Worm (Caenorhabditis elegans): Measurements from ENCODE around the gene tsp-1.

tsp-1 gene

DNA sequence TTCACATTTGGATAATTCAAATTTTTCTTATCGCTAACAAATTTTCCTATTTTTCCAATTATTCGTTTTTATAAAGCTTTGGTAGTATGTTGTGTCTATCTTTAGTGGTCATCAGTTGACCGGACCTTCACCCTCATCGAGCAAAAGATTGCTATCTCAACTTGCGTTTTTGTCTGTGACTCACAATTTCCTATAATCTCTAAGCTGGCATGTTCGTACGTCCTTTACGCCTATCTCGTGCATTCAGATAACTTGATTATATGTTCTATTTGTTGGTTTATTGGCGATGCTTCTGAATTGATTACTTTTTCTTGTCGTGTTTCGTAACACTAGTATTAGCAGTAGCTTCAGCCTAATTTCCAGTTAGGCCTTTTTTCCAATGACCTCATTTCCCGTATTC lies 40.3 kb upstream of the tsp-1 start:
- no peak for TF ChIP-seq pqm-1 (tag; optimal IDR thresholded peaks at IDR 0.05)
- TF ChIP-seq elt-1 (tag; optimal IDR thresholded peaks at IDR 0.05) = peak; percentile 20

ce11 chrIII:8278801-8279200 lies 39.6 kb upstream of the tsp-1 start, which contains the start of gene mig-10:
TSS of gene mig-10 (plus strand) at chrIII:8279101.
- TF ChIP-seq zag-1 (tag; optimal IDR thresholded peaks at IDR 0.05) = no peak
- TF ChIP-seq egl-27 (tag; optimal IDR thresholded peaks at IDR 0.05) = no peak
- TF ChIP-seq nhr-25 (tag; optimal IDR thresholded peaks at IDR 0.05) = no peak
- TF ChIP-seq aly-2 (tag; optimal IDR thresholded peaks at IDR 0.05) = no peak
- TF ChIP-seq elt-1 (tag; optimal IDR thresholded peaks at IDR 0.05) = no peak
- TF ChIP-seq nhr-237 (tag; optimal IDR thresholded peaks at IDR 0.05) = no peak
- no peak for TF ChIP-seq pha-4 (tag; optimal IDR thresholded peaks at IDR 0.05)
- no peak for TF ChIP-seq nhr-76 (tag; optimal IDR thresholded peaks at IDR 0.05)
- no peak for TF ChIP-seq lin-15B (tag; optimal IDR thresholded peaks at IDR 0.05)
- TF ChIP-seq elt-2 (tag; optimal IDR thresholded peaks at IDR 0.05) = no peak
- no peak for TF ChIP-seq nfya-1 (tag; optimal IDR thresholded peaks at IDR 0.05; ENCODE audit: insufficient read depth)

DNA sequence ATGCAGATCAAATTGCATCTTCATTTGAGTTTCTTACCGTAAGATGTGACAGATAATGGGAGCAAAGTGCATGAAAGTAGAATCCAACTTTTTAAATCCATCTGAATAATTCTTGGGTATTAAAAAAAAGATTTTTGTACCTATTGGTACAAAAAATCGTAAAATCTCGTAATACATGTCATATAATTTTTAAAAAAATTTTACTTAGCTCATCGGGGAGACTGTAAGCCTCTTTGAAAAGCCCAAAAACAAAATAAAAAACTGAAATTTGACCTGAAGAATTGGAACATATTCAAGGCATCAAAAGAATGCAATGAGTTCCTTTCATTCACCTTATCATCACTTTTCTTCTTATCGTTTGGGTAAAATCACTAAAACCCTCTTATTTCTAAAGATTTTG lies 36.6 kb upstream of the tsp-1 start, which contains the start of gene clec-160:
TSS of gene clec-160 (minus strand) at position 101 of the 400 bp plus-strand sequence.
- TF ChIP-seq R02D3.7 (tag; optimal IDR thresholded peaks at IDR 0.05) = no peak
- no peak for TF ChIP-seq ceh-28 (tag; optimal IDR thresholded peaks at IDR 0.05)
- peak; percentile 6 for TF ChIP-seq elt-2 (tag; optimal IDR thresholded peaks at IDR 0.05)

ce11 chrIII:8271676-8272225 lies 32.5 kb upstream of the tsp-1 start, which contains the start of the genes mps-4 and F09G8.10:
TSS of gene mps-4 (minus strand) at chrIII:8271776.
TSS of gene F09G8.10 (minus strand) at chrIII:8272175.
- TF ChIP-seq ZK546.5 (tag; optimal IDR thresholded peaks at IDR 0.05) = no peak
- no peak for TF ChIP-seq lsy-12 (tag; optimal IDR thresholded peaks at IDR 0.05)
- TF ChIP-seq nhr-11 (tag; optimal IDR thresholded peaks at IDR 0.05) = no peak
- TF ChIP-seq ceh-16 (tag; optimal IDR thresholded peaks at IDR 0.05) = no peak
- no peak for TF ChIP-seq tbx-2 (tag; optimal IDR thresholded peaks at IDR 0.05)
- no peak for TF ChIP-seq nhr-237 (tag; optimal IDR thresholded peaks at IDR 0.05)
- TF ChIP-seq ceh-9 (tag; optimal IDR thresholded peaks at IDR 0.05) = no peak
- TF ChIP-seq daf-12 (tag; optimal IDR thresholded peaks at IDR 0.05) = no peak
- TF ChIP-seq jun-1 (tag; optimal IDR thresholded peaks at IDR 0.05) = no peak
- TF ChIP-seq elt-3 (tag; optimal IDR thresholded peaks at IDR 0.05) = no peak
- no peak for TF ChIP-seq pha-4 (tag; optimal IDR thresholded peaks at IDR 0.05)
- TF ChIP-seq snpc-4 (tag; optimal IDR thresholded peaks at IDR 0.05) = no peak
- TF ChIP-seq unc-39 (tag; optimal IDR thresholded peaks at IDR 0.05) = no peak
- TF ChIP-seq egl-27 (tag; optimal IDR thresholded peaks at IDR 0.05) = no peak
- TF ChIP-seq mml-1 (tag; optimal IDR thresholded peaks at IDR 0.05) = no peak
- no peak for TF ChIP-seq nfya-1 (tag; optimal IDR thresholded peaks at IDR 0.05; ENCODE audit: insufficient read depth)

- TF ChIP-seq nfya-1 (tag; optimal IDR thresholded peaks at IDR 0.05; ENCODE audit: insufficient read depth) (peak; percentile 51), ama-1 (optimal IDR thresholded peaks at IDR 0.05) (no peak), snpc-4 (tag; optimal IDR thresholded peaks at IDR 0.05) (peak; percentile 26), mdl-1 (tag; optimal IDR thresholded peaks at IDR 0.05) (no peak), nhr-23 (tag; optimal IDR thresholded peaks at IDR 0.05) (peak; percentile 42), pha-4 (tag; optimal IDR thresholded peaks at IDR 0.05) (peak; percentile 61), tbx-2 (tag; optimal IDR thresholded peaks at IDR 0.05) (no peak), nhr-25 (tag; optimal IDR thresholded peaks at IDR 0.05) (peak; percentile 9), lin-15B (tag; optimal IDR thresholded peaks at IDR 0.05) (peak; percentile 71), nhr-237 (tag; optimal IDR thresholded peaks at IDR 0.05) (no peak)
These were observed 29.1 kb upstream of the tsp-1 start, which contains the start of the genes F09G8.7 and crn-7 for ce11 chrIII:8268296-8268695. TSS of gene F09G8.7 (minus strand) at chrIII:8268355. TSS of gene crn-7 (plus strand) at chrIII:8268531.

DNA sequence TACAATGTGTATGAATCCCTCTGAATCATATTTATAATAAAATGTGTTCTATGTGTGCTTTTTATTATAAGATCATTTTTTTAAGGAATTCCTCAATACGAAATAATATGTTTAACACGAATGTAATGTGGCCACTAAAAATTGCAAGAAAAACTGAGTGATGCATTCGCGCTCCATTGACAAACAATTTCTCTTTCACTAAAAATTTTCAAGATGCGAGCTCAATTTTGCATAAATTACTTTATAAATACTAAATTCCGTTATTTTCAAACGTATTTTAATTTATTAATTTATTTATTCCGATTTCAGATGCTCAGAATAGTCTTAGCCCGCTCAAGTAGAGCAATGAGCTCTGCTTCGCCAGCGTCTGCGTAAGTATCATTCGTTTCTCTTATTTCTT lies 26.5 kb upstream of the tsp-1 start, which contains the start of gene mrps-9:
TSS of gene mrps-9 (plus strand) at position 310 of the 400 bp plus-strand sequence.
- TF ChIP-seq nfya-1 (tag; optimal IDR thresholded peaks at IDR 0.05; ENCODE audit: insufficient read depth) = peak; percentile 3
- no peak for TF ChIP-seq ceh-16 (tag; optimal IDR thresholded peaks at IDR 0.05)
- TF ChIP-seq lin-15B (tag; optimal IDR thresholded peaks at IDR 0.05) = peak; percentile 51

- TF ChIP-seq nhr-77 (tag; optimal IDR thresholded peaks at IDR 0.05) = no peak
- peak in 1 of 3 experiments; percentile 90 for TF ChIP-seq elt-3 (tag; optimal IDR thresholded peaks at IDR 0.05)
- no peak for TF ChIP-seq skn-1 (tag; optimal IDR thresholded peaks at IDR 0.05)
- TF ChIP-seq nfya-1 (tag; optimal IDR thresholded peaks at IDR 0.05; ENCODE audit: insufficient read depth) = no peak
- TF ChIP-seq nhr-25 (tag; optimal IDR thresholded peaks at IDR 0.05) = peak; percentile 78
- no peak for TF ChIP-seq eor-1 (tag; optimal IDR thresholded peaks at IDR 0.05)
- no peak for TF ChIP-seq snpc-4 (tag; optimal IDR thresholded peaks at IDR 0.05)
These were observed 24.2 kb upstream of the tsp-1 start, which contains the start of gene col-91 for ce11 chrIII:8263377-8263776. TSS of gene col-91 (minus strand) at chrIII:8263664.
